Fruit fly (Drosophila melanogaster) whole organism: ENCODE measurements around the gene Pdxk.

Experiments used
- CG8478 ChIP-seq: fragments of >200 bp; optimal IDR thresholded peaks from 2 replicates; lab custom pipeline; 2018; ENCODE audit warnings: inconsistent platforms
- EcR ChIP-seq, 2 experiments: fragments of >200 bp; optimal IDR thresholded peaks; 2 replicates each; lab custom pipeline; 2017; ENCODE audit warnings: missing biosample characterization in 2 of 2, missing genetic modification characterization in 2 of 2, missing genetic modification reagents in 2 of 2
- pan ChIP-seq: fragments of >200 bp; optimal IDR thresholded peaks from 2 replicates; lab custom pipeline; 2017
- psq ChIP-seq: fragments of >200 bp; optimal IDR thresholded peaks from 2 replicates; lab custom pipeline; 2017
- usp ChIP-seq: fragments of >200 bp; optimal IDR thresholded peaks from 2 replicates; lab custom pipeline; 2017; ENCODE audit warnings: missing biosample characterization, missing genetic modification characterization, mixed read lengths

- TF ChIP-seq psq (lab: Kevin White, UChicago): no peak
- TF ChIP-seq EcR (GFP tag; optimal IDR thresholded peaks at IDR 0.05; lab: Kevin White, UChicago): no peak
- TF ChIP-seq usp (GFP tag; lab: Kevin White, UChicago): no peak
- no peak for TF ChIP-seq pan
- peak; percentile 48 for TF ChIP-seq CG8478 (lab: Kevin White, UChicago)
These were observed 41.4 kb downstream of the Pdxk start for dm6 chr3L:9401354-9402156.
